Fruit fly (Drosophila melanogaster) whole organism: ENCODE results near the gene CG11317.

Experiments
- CG8478 ChIP-seq: fragments of >200 bp; optimal IDR thresholded peaks from 2 replicates; lab custom pipeline; 2018; ENCODE audit warnings: inconsistent platforms
- psq ChIP-seq: fragments of >200 bp; optimal IDR thresholded peaks from 2 replicates; lab custom pipeline; 2017
- usp ChIP-seq: fragments of >200 bp; optimal IDR thresholded peaks from 2 replicates; lab custom pipeline; 2017; ENCODE audit warnings: missing biosample characterization, missing genetic modification characterization, mixed read lengths

- TF ChIP-seq CG8478 (lab: Kevin White, UChicago) (no peak), psq (lab: Kevin White, UChicago) (no peak), usp (no peak)
Observed at dm6 chr3R:31146920-31147319, 49.8 kb upstream of the CG11317 start.
